Fruit fly (Drosophila melanogaster): Measurements from ENCODE around the gene Elo68alpha.

Elo68alpha gene

DNA sequence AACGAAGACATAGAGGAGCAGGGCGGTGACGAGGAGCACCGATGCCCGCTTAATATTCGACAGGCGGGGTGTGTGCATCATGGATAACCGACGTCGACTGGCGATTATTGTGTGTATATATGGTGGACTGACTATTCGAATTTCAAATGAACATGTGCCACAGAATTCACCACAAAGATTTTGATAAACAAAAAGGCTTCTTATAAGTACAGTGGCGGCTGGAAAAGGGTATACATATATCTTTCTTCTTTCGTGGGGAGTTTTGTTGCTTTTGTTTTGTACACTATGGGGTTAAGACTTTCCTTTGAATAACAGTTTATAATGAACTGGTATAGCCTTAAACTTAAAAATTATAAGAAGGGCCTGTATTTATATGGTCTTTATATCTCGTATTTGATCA lies 33.1 kb downstream of the Elo68alpha start, which contains the start of gene CG6310:
Gene CG6310 (minus strand): TSS at position 101 of the 400 bp plus-strand sequence.
- no peak for TF ChIP-seq foxo (GFP tag; optimal IDR thresholded peaks at IDR 0.05)
- no peak for TF ChIP-seq dl (GFP tag; optimal IDR thresholded peaks at IDR 0.05; ENCODE audit: insufficient read depth in 1 of 2, partially characterized antibody in 2 of 2)
- TF ChIP-seq dsf (GFP tag; optimal IDR thresholded peaks at IDR 0.05; ENCODE audit: borderline replicate concordance): no peak
- TF ChIP-seq CG9705 (GFP tag; optimal IDR thresholded peaks at IDR 0.05): no peak
- TF ChIP-seq brk (GFP tag; optimal IDR thresholded peaks at IDR 0.05): no peak
- no peak for TF ChIP-seq OdsH (GFP tag; optimal IDR thresholded peaks at IDR 0.05)
- TF ChIP-seq CrebA (GFP tag; optimal IDR thresholded peaks at IDR 0.05; ENCODE audit: borderline replicate concordance): no peak
- no peak for TF ChIP-seq lola (GFP tag; optimal IDR thresholded peaks at IDR 0.05)
- TF ChIP-seq Myc (optimal IDR thresholded peaks at IDR 0.05): no peak
- TF ChIP-seq sage (GFP tag; optimal IDR thresholded peaks at IDR 0.05): no peak
- TF ChIP-seq Vsx2 (GFP tag; optimal IDR thresholded peaks at IDR 0.05; ENCODE audit: partially characterized antibody): no peak
- TF ChIP-seq usp (GFP tag; optimal IDR thresholded peaks at IDR 0.05): no peak

DNA sequence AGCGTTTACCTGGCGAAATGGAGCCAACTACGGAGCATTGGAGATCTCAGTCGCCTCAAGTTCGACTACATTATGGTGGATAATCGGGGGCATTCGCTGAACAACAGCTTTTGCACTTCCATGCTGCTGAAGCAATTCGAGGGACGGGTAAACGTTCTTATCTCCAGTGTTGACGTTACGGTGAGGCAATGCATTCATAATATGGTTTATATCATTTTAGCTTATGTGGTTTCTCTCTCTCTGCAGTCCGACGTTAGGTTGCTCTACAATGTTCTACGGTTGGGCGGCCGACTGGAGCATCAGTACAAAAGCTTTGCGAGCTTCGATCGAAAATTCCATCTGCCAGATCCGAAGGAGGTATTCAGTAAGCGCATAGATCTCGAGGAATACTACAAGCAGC lies 37.0 kb downstream of the Elo68alpha start:
- TF ChIP-seq usp (GFP tag; optimal IDR thresholded peaks at IDR 0.05) (no peak), Mio (GFP tag; optimal IDR thresholded peaks at IDR 0.05) (no peak), Rel (GFP tag; optimal IDR thresholded peaks at IDR 0.05) (no peak), Rel (tag; optimal IDR thresholded peaks at IDR 0.05) (peak; percentile 34)

DNA sequence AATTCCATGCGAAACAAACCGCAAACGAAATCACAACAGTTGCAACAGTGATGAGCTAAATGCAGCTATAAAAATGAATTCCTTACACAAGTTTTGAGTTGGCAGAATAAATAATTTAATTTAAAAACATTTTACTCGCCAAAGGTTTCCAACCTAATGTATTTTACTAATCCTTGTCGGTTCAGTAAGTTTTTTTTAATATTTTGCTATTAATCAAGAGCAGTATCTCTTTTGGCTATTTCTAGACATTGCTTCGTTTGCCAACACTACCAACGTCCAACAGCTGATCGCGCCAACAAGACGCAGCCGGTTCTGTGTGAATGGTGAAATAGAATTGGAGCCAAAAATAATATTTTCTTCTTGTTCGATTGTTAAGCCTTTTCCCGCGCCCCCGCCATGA lies 38.1 kb downstream of the Elo68alpha start, which contains the start of the genes CG32075, CG45101 and SuUR:
Gene CG32075 (minus strand): TSS at position 253 of the 400 bp plus-strand sequence.
Gene CG45101 (plus strand): TSS at position 303 of the 400 bp plus-strand sequence.
Gene SuUR (plus strand): TSS at position 303 of the 400 bp plus-strand sequence.
- TF ChIP-seq dmrt93B (GFP tag; optimal IDR thresholded peaks at IDR 0.05) (no peak), jim (GFP tag; optimal IDR thresholded peaks at IDR 0.05) (no peak), sage (GFP tag; optimal IDR thresholded peaks at IDR 0.05) (no peak), foxo (GFP tag; optimal IDR thresholded peaks at IDR 0.05) (peak; percentile 43 to 90), N (GFP tag; optimal IDR thresholded peaks at IDR 0.05) (no peak), Rel (GFP tag; optimal IDR thresholded peaks at IDR 0.05) (no peak), Rel (tag; optimal IDR thresholded peaks at IDR 0.05) (peak; percentile 46), dl (GFP tag; optimal IDR thresholded peaks at IDR 0.05; ENCODE audit: insufficient read depth in 1 of 2, partially characterized antibody in 2 of 2) (no peak), Hr83 (GFP tag; optimal IDR thresholded peaks at IDR 0.05; ENCODE audit: poor library complexity, severe bottlenecking) (peak; percentile 65), brk (GFP tag; optimal IDR thresholded peaks at IDR 0.05) (no peak), pan (optimal IDR thresholded peaks at IDR 0.05) (no peak), Mio (GFP tag; optimal IDR thresholded peaks at IDR 0.05) (no peak), Sp1 (GFP tag; optimal IDR thresholded peaks at IDR 0.05) (peak; percentile 78), Myc (optimal IDR thresholded peaks at IDR 0.05) (peak; percentile 98), Abd-B (GFP tag; optimal IDR thresholded peaks at IDR 0.05) (no peak), CG9705 (GFP tag; optimal IDR thresholded peaks at IDR 0.05) (peak; percentile 85), rgr (GFP tag; optimal IDR thresholded peaks at IDR 0.05) (peak; percentile 92), Dif (GFP tag; optimal IDR thresholded peaks at IDR 0.05; ENCODE audit: partially characterized antibody) (no peak), tai (GFP tag; optimal IDR thresholded peaks at IDR 0.05) (no peak), sv (GFP tag; optimal IDR thresholded peaks at IDR 0.05) (peak; percentile 90), ey (GFP tag; optimal IDR thresholded peaks at IDR 0.05) (peak; percentile 90), Vsx2 (GFP tag; optimal IDR thresholded peaks at IDR 0.05; ENCODE audit: partially characterized antibody) (no peak), GATAd (GFP tag; optimal IDR thresholded peaks at IDR 0.05) (peak; percentile 74), OdsH (GFP tag; optimal IDR thresholded peaks at IDR 0.05) (peak; percentile 87), h (GFP tag; optimal IDR thresholded peaks at IDR 0.05) (peak; percentile 92), dsf (GFP tag; optimal IDR thresholded peaks at IDR 0.05; ENCODE audit: borderline replicate concordance) (peak; percentile 87), CrebA (GFP tag; optimal IDR thresholded peaks at IDR 0.05; ENCODE audit: borderline replicate concordance) (no peak), Jra (GFP tag; optimal IDR thresholded peaks at IDR 0.05) (peak; percentile 88), Hnf4 (GFP tag; optimal IDR thresholded peaks at IDR 0.05) (peak; percentile 93), Hr78 (GFP tag; optimal IDR thresholded peaks at IDR 0.05) (no peak), fru (GFP tag; optimal IDR thresholded peaks at IDR 0.05) (peak; percentile 85), Dfd (GFP tag; optimal IDR thresholded peaks at IDR 0.05) (no peak), psq (GFP tag; optimal IDR thresholded peaks at IDR 0.05) (peak; percentile 80), usp (GFP tag; optimal IDR thresholded peaks at IDR 0.05) (no peak), CG32264 (GFP tag; optimal IDR thresholded peaks at IDR 0.05) (peak; percentile 41), HLH106 (tag; optimal IDR thresholded peaks at IDR 0.05) (peak; percentile 89), woc (GFP tag; optimal IDR thresholded peaks at IDR 0.05) (peak; percentile 94), lola (GFP tag; optimal IDR thresholded peaks at IDR 0.05) (no peak), br (GFP tag; optimal IDR thresholded peaks at IDR 0.05) (peak; percentile 85)
